Fruit fly (Drosophila melanogaster): ENCODE results near the gene CG43394.

DNA sequence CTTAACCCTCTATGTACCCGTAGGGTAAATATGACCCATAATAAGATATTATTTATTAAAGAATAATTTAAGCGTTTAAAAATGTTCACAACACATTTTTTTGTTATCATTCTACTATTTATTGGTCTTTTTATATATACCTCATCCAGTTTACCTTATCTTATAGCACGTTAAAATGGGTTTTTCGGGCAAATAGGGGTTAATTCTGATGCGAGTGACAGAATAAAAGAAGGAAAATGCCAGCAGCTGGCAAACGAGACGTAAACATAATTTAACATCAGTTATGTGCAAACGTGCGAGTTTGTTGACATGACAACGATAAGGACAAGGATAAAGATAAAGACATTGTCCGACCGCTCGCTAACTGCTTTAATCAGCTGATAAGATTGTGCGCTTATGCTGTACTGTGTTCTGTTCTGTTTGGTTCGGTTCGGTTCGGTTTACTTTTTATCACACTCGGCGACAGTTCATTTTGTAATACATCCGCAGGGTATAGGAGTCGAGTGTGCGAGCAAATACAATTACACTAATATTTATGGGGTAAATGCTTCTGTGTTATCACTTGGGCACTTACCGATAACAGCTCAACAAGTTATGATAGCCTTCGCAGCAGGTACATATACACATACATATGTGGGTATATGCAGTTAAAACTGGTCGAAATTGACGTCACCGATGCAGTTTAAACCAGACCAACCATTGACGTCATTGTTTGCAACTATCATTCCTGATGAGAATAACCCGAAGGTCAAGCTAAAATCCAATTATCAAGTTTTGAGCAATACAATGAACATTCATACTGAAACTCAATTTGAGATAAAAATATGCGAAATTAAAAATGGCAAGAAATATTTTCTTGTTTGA, 44.8 kb upstream of the CG43394 start:
- no peak for TF ChIP-seq pb (GFP tag; optimal IDR thresholded peaks at IDR 0.05)
- no peak for TF ChIP-seq oc (tag; optimal IDR thresholded peaks at IDR 0.05)
- TF ChIP-seq Dip2 (GFP tag; IDR thresholded peaks at IDR 0.05): no peak
- TF ChIP-seq CG16779 (GFP tag; IDR thresholded peaks at IDR 0.05): no peak

Measured in whole organism, embryonic.